Fruit fly (Drosophila melanogaster) whole organism, prepupa: ENCODE measurements around the gene CG17560.

ENCODE experiments used
- CG1621 ChIP-seq: fragments of 200-800 bp; sonication (Bioruptor generic); optimal IDR thresholded peaks from 3 replicates; lab custom pipeline; 2018; ENCODE audit warnings: missing biosample characterization, mild to moderate bottlenecking, missing genetic modification characterization
- CG4318 ChIP-seq: fragments of 200-800 bp; sonication (Bioruptor generic); optimal IDR thresholded peaks from 3 replicates; lab custom pipeline; 2017; ENCODE audit warnings: missing biosample characterization, mild to moderate bottlenecking, missing genetic modification characterization
- CG6276 ChIP-seq: fragments of 200-800 bp; sonication (Bioruptor generic); optimal IDR thresholded peaks from 2 replicates; lab custom pipeline; 2017; ENCODE audit warnings: missing biosample characterization, mild to moderate bottlenecking, missing genetic modification characterization
- CG6808 ChIP-seq: fragments of 200-800 bp; sonication (Bioruptor generic); optimal IDR thresholded peaks from 3 replicates; lab custom pipeline; 2017; ENCODE audit warnings: missing biosample characterization, missing genetic modification characterization, mild to moderate bottlenecking, moderate library complexity, missing genetic modification reagents
- CG8319 ChIP-seq: fragments of 200-800 bp; sonication (Bioruptor generic); optimal IDR thresholded peaks from 3 replicates; lab custom pipeline; 2016; ENCODE audit warnings: missing biosample characterization, missing genetic modification characterization
- Ets21C ChIP-seq: fragments of 200-800 bp; sonication (Bioruptor generic); optimal IDR thresholded peaks from 3 replicates; lab custom pipeline; 2016; ENCODE audit warnings: missing biosample characterization, missing genetic modification characterization
- Ets96B ChIP-seq: fragments of 200-800 bp; optimal IDR thresholded peaks from 2 replicates; lab custom pipeline; 2019; ENCODE audit warnings: missing biosample characterization, mild to moderate bottlenecking, missing genetic modification characterization, moderate library complexity
- Hr38 ChIP-seq: sonication (Bioruptor generic); optimal IDR thresholded peaks from 2 replicates; lab custom pipeline; 2016; ENCODE audit warnings: missing biosample characterization, missing genetic modification characterization
- Hr39 ChIP-seq: fragments of 200-800 bp; sonication (Bioruptor generic); optimal IDR thresholded peaks from 2 replicates; lab custom pipeline; 2016; ENCODE audit warnings: missing biosample characterization, missing genetic modification characterization
- OdsH ChIP-seq: fragments of 200-800 bp; sonication (Bioruptor generic); optimal IDR thresholded peaks from 3 replicates; lab custom pipeline; 2016; ENCODE audit warnings: missing biosample characterization, missing genetic modification characterization

DNA sequence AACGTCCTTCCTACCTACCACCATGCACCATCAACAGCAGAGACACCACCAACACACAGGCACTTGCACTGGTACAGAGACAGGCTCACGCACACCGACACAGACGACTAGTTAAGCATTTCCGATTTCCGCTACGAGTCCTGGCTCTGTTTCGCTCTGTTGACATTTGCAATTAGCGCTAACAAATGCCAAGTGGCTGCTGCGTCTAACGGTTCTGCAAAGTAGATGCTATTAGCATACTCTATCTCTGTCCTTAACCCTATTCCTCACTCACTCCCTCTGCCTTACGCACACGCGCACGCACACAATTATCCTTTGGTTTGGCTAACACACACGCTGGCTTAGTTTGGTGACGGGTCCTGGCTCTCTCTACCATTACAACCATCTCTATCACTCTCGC, 47.3 kb upstream of the CG17560 start:
- TF ChIP-seq Ets96B (tag; lab: Kevin White, UChicago) (no peak), CG6276 (GFP tag; lab: Kevin White, UChicago) (no peak), CG4318 (GFP tag; lab: Kevin White, UChicago) (no peak), OdsH (GFP tag; lab: Kevin White, UChicago) (no peak), CG6808 (GFP tag; lab: Kevin White, UChicago) (no peak), Hr39 (GFP tag; lab: Kevin White, UChicago) (no peak), CG1621 (no peak), CG8319 (GFP tag; lab: Kevin White, UChicago) (no peak), Hr38 (GFP tag; lab: Kevin White, UChicago) (no peak), Ets21C (GFP tag; lab: Kevin White, UChicago) (no peak)
